Fruit fly (Drosophila melanogaster) whole organism, embryonic: ENCODE results near the gene CG31388.

ENCODE experiments used
- Atf-2 ChIP-seq: fragments of 200-800 bp; sonication (Bioruptor generic); optimal IDR thresholded peaks from 2 replicates; lab custom pipeline; 2016; ENCODE audit warnings: missing biosample characterization, missing genetic modification characterization
- CG10431 ChIP-seq: fragments of 200-800 bp; sonication (Bioruptor generic); optimal IDR thresholded peaks from 3 replicates; lab custom pipeline; 2018; ENCODE audit warnings: missing biosample characterization, mild to moderate bottlenecking, missing genetic modification characterization
- CG10654 ChIP-seq: fragments of 200-800 bp; sonication (Bioruptor generic); optimal IDR thresholded peaks from 2 replicates; lab custom pipeline; 2016; ENCODE audit warnings: missing biosample characterization, missing genetic modification characterization
- CG11560 ChIP-seq: fragments of 200-800 bp; sonication (Bioruptor generic); IDR thresholded peaks from 3 replicates; pipeline ENCODE4 v1.3.6; 2022; ENCODE audit warnings: missing biosample characterization, missing genetic modification characterization
- CG12071 ChIP-seq: fragments of 200-800 bp; sonication (Bioruptor generic); optimal IDR thresholded peaks from 3 replicates; lab custom pipeline; 2018; ENCODE audit warnings: missing biosample characterization, mild to moderate bottlenecking, missing genetic modification characterization
- CG12104 ChIP-seq: fragments of 200-800 bp; sonication (Bioruptor generic); optimal IDR thresholded peaks from 3 replicates; lab custom pipeline; 2016; ENCODE audit warnings: missing biosample characterization, missing genetic modification characterization
- CG12155 ChIP-seq: fragments of 200-800 bp; sonication (Bioruptor generic); optimal IDR thresholded peaks from 3 replicates; lab custom pipeline; 2016; ENCODE audit warnings: missing biosample characterization, missing genetic modification characterization
- CG12391 ChIP-seq: fragments of 200-800 bp; sonication (Bioruptor generic); optimal IDR thresholded peaks from 3 replicates; lab custom pipeline; 2018; ENCODE audit warnings: missing biosample characterization, mild to moderate bottlenecking, missing genetic modification characterization, moderate library complexity
- CG14014 ChIP-seq: fragments of 200-800 bp; sonication (Bioruptor generic); IDR thresholded peaks from 2 replicates; pipeline ENCODE4 v1.3.6; 2022; ENCODE audit warnings: missing biosample characterization, missing genetic modification characterization
- CG14667 ChIP-seq: fragments of 200-800 bp; sonication (Bioruptor generic); IDR thresholded peaks from 2 replicates; pipeline ENCODE4 v1.3.6; 2022; ENCODE audit warnings: missing biosample characterization, missing genetic modification characterization
- CG16813 ChIP-seq: fragments of 200-800 bp; sonication (Bioruptor generic); IDR thresholded peaks from 3 replicates; pipeline ENCODE4 v1.3.6; 2022; ENCODE audit warnings: missing biosample characterization, missing genetic modification characterization; ENCODE audit not compliant: partially characterized antibody
- CG16815 ChIP-seq: fragments of 200-800 bp; sonication (Bioruptor generic); optimal IDR thresholded peaks from 3 replicates; lab custom pipeline; 2017; ENCODE audit warnings: missing biosample characterization, mild to moderate bottlenecking, missing genetic modification characterization
- CG16863 ChIP-seq: fragments of 200-800 bp; sonication (Bioruptor generic); optimal IDR thresholded peaks from 3 replicates; lab custom pipeline; 2016; ENCODE audit warnings: missing biosample characterization, missing genetic modification characterization
- CG17186 ChIP-seq: fragments of 200-800 bp; sonication (Bioruptor generic); optimal IDR thresholded peaks from 3 replicates; lab custom pipeline; 2017; ENCODE audit warnings: missing biosample characterization, missing genetic modification reagents, missing genetic modification characterization
- CG17361 ChIP-seq: fragments of 200-800 bp; sonication (Bioruptor generic); IDR thresholded peaks from 3 replicates; pipeline ENCODE4 v1.3.6; 2022; ENCODE audit warnings: missing biosample characterization, missing genetic modification characterization
- CG17829 ChIP-seq: fragments of 200-800 bp; optimal IDR thresholded peaks from 2 replicates; lab custom pipeline; 2019; ENCODE audit warnings: missing biosample characterization, mild to moderate bottlenecking, missing genetic modification characterization, moderate library complexity
- CG1792 ChIP-seq: fragments of 200-800 bp; sonication (Bioruptor generic); optimal IDR thresholded peaks from 2 replicates; lab custom pipeline; 2016; ENCODE audit warnings: missing biosample characterization, missing genetic modification characterization
- CG3065 ChIP-seq: fragments of 200-800 bp; sonication (Bioruptor generic); optimal IDR thresholded peaks from 2 replicates; lab custom pipeline; 2016; ENCODE audit warnings: missing biosample characterization, missing genetic modification characterization
- CG31441 ChIP-seq: fragments of 200-800 bp; sonication (Bioruptor generic); IDR thresholded peaks from 2 replicates; pipeline ENCODE4 v1.3.6; 2022; ENCODE audit warnings: missing biosample characterization, missing genetic modification characterization
- CG3281 ChIP-seq: fragments of 200-800 bp; sonication (Bioruptor generic); optimal IDR thresholded peaks from 3 replicates; lab custom pipeline; 2017; ENCODE audit warnings: missing biosample characterization, mild to moderate bottlenecking, missing genetic modification characterization
- CG4820 ChIP-seq: fragments of 200-800 bp; sonication (Bioruptor generic); optimal IDR thresholded peaks from 3 replicates; lab custom pipeline; 2016; ENCODE audit warnings: missing biosample characterization, missing genetic modification characterization
- CG4854 ChIP-seq: fragments of 200-800 bp; sonication (Bioruptor generic); optimal IDR thresholded peaks from 2 replicates; lab custom pipeline; 2016; ENCODE audit warnings: missing biosample characterization, missing genetic modification characterization, inconsistent platforms
- CG7271 ChIP-seq: fragments of 200-800 bp; sonication (Bioruptor generic); optimal IDR thresholded peaks from 2 replicates; lab custom pipeline; 2018; ENCODE audit warnings: missing biosample characterization, mild to moderate bottlenecking, missing genetic modification characterization, moderate library complexity
- CG8290 ChIP-seq, 3 experiments: fragments of 200-800 bp; sonication (Bioruptor generic); optimal IDR thresholded peaks; 2 replicates each; lab custom pipeline; 2016 to 2019; ENCODE audit warnings: missing biosample characterization in 3 of 3, missing genetic modification characterization in 3 of 3, mild to moderate bottlenecking in 2 of 3, moderate library complexity in 1 of 3
- CG8924 ChIP-seq: fragments of 200-800 bp; optimal IDR thresholded peaks from 3 replicates; lab custom pipeline; 2019; ENCODE audit warnings: missing biosample characterization, mild to moderate bottlenecking, missing genetic modification characterization, moderate library complexity
- CG9215 ChIP-seq: fragments of 200-800 bp; sonication (Bioruptor generic); IDR thresholded peaks from 2 replicates; pipeline ENCODE4 v1.3.6; 2022; ENCODE audit warnings: missing biosample characterization, missing genetic modification characterization
- E2f1 ChIP-seq: fragments of 200-800 bp; sonication (Bioruptor generic); IDR thresholded peaks from 2 replicates; pipeline ENCODE4 v1.3.6; 2022; ENCODE audit warnings: missing biosample characterization, missing genetic modification characterization
- Mad ChIP-seq: fragments of 200-800 bp; sonication (Bioruptor generic); optimal IDR thresholded peaks from 2 replicates; lab custom pipeline; 2016; ENCODE audit warnings: missing biosample characterization, missing genetic modification characterization
- Myb ChIP-seq: fragments of 200-800 bp; sonication (Bioruptor generic); optimal IDR thresholded peaks from 2 replicates; lab custom pipeline; 2016; ENCODE audit warnings: missing biosample characterization, missing genetic modification characterization
- Nf-YA ChIP-seq: fragments of 200-800 bp; sonication (Bioruptor generic); IDR thresholded peaks from 2 replicates; pipeline ENCODE4 v1.3.6; 2022; ENCODE audit warnings: missing biosample characterization, missing genetic modification characterization
- Nf-YB ChIP-seq: fragments of 200-800 bp; sonication (Bioruptor generic); optimal IDR thresholded peaks from 3 replicates; lab custom pipeline; 2019; ENCODE audit warnings: missing biosample characterization, mild to moderate bottlenecking, missing genetic modification characterization, moderate library complexity
- Nf-YC ChIP-seq: fragments of 200-800 bp; optimal IDR thresholded peaks from 3 replicates; lab custom pipeline; 2019; ENCODE audit warnings: missing biosample characterization, mild to moderate bottlenecking, missing genetic modification characterization, moderate library complexity
- Poxn ChIP-seq: fragments of 200-800 bp; sonication (Bioruptor generic); IDR thresholded peaks from 2 replicates; pipeline ENCODE4 v1.3.6; 2022; ENCODE audit warnings: missing biosample characterization, missing genetic modification characterization
- Xbp1 ChIP-seq: fragments of 200-800 bp; sonication (Bioruptor generic); optimal IDR thresholded peaks from 3 replicates; lab custom pipeline; 2016; ENCODE audit warnings: missing biosample characterization, mild to moderate bottlenecking, missing genetic modification characterization
- ara ChIP-seq: fragments of 200-800 bp; sonication (Bioruptor generic); IDR thresholded peaks from 2 replicates; pipeline ENCODE4 v1.3.6; 2022; ENCODE audit warnings: missing biosample characterization, missing genetic modification characterization
- ash1 ChIP-seq: fragments of 200-800 bp; sonication (Bioruptor generic); optimal IDR thresholded peaks from 2 replicates; lab custom pipeline; 2018; ENCODE audit warnings: missing biosample characterization, mild to moderate bottlenecking, missing genetic modification characterization
- az2 ChIP-seq: fragments of 200-800 bp; sonication (Bioruptor generic); optimal IDR thresholded peaks from 3 replicates; lab custom pipeline; 2016; ENCODE audit warnings: missing biosample characterization, missing genetic modification characterization
- bbx ChIP-seq: fragments of 200-800 bp; sonication (Bioruptor generic); IDR thresholded peaks from 2 replicates; pipeline ENCODE4 v1.3.6; 2022; ENCODE audit warnings: missing biosample characterization, missing genetic modification characterization; ENCODE audit not compliant: partially characterized antibody
- ewg ChIP-seq: fragments of 200-800 bp; sonication (Bioruptor generic); optimal IDR thresholded peaks from 3 replicates; lab custom pipeline; 2017; ENCODE audit warnings: mild to moderate bottlenecking, missing biosample characterization, missing genetic modification reagents, missing genetic modification characterization
- insv ChIP-seq, 2 experiments: fragments of 200-800 bp; sonication (Bioruptor generic); optimal IDR thresholded peaks; 3 replicates each; lab custom pipeline; 2016 to 2018; ENCODE audit warnings: missing biosample characterization in 2 of 2, missing genetic modification characterization in 2 of 2
- lab ChIP-seq: fragments of 200-800 bp; sonication (Bioruptor generic); optimal IDR thresholded peaks from 3 replicates; lab custom pipeline; 2017; ENCODE audit warnings: missing biosample characterization, missing genetic modification characterization, mild to moderate bottlenecking, moderate library complexity, missing genetic modification reagents
- onecut ChIP-seq: fragments of 200-800 bp; sonication (Bioruptor generic); IDR thresholded peaks from 2 replicates; pipeline ENCODE4 v1.3.6; 2022; ENCODE audit warnings: missing biosample characterization, missing genetic modification characterization
- phol ChIP-seq: fragments of 200-800 bp; sonication (Bioruptor generic); optimal IDR thresholded peaks from 3 replicates; lab custom pipeline; 2018; ENCODE audit warnings: missing biosample characterization, mild to moderate bottlenecking, missing genetic modification characterization, moderate library complexity
- pros ChIP-seq: fragments of 200-800 bp; sonication (Bioruptor generic); optimal IDR thresholded peaks from 3 replicates; lab custom pipeline; 2019; ENCODE audit warnings: missing biosample characterization, mild to moderate bottlenecking, missing genetic modification characterization, moderate library complexity
- sens ChIP-seq: fragments of 200-800 bp; sonication (Bioruptor generic); peaks from one replicate; lab custom pipeline; 2016; ENCODE audit warnings: missing biosample characterization, missing genetic modification characterization
- seq ChIP-seq: fragments of 200-800 bp; sonication (Bioruptor generic); IDR thresholded peaks from 2 replicates; pipeline ENCODE4 v1.3.6; 2022; ENCODE audit warnings: missing biosample characterization, missing genetic modification characterization
- so ChIP-seq: fragments of 200-800 bp; sonication (Bioruptor generic); IDR thresholded peaks from 3 replicates; pipeline ENCODE4 v1.3.6; 2022; ENCODE audit warnings: missing biosample characterization, missing genetic modification characterization

The CG31388 gene

dm6 chr3R:11260966-11261530, 23.4 kb downstream of the CG31388 start (continued):
- peak; percentile 60 for TF ChIP-seq phol (tag; lab: Kevin White, UChicago)
- TF ChIP-seq az2, result no peak
- TF ChIP-seq so (GFP tag; lab: Robert Waterston, UW), result no peak
- no peak for TF ChIP-seq CG14014 (GFP tag; lab: Robert Waterston, UW)
- no peak for TF ChIP-seq CG12155 (GFP tag; lab: Kevin White, UChicago)
- no peak for TF ChIP-seq CG17361 (GFP tag; lab: Robert Waterston, UW)
- TF ChIP-seq Xbp1 (GFP tag; lab: Kevin White, UChicago), result no peak
- TF ChIP-seq Nf-YC (tag; lab: Kevin White, UChicago), result peak; percentile 90
- TF ChIP-seq CG17186 (GFP tag; lab: Kevin White, UChicago), result no peak
- TF ChIP-seq CG4854 (GFP tag; lab: Kevin White, UChicago), result no peak
- no peak for TF ChIP-seq Poxn (GFP tag; lab: Robert Waterston, UW)
- TF ChIP-seq CG10431 (GFP tag; lab: Kevin White, UChicago), result no peak
- TF ChIP-seq CG16815, result no peak
- TF ChIP-seq seq (GFP tag; lab: Robert Waterston, UW), result peak; percentile 85
- TF ChIP-seq CG17829 (tag; lab: Kevin White, UChicago), result no peak
- no peak for TF ChIP-seq ash1 (GFP tag; lab: Kevin White, UChicago)
- TF ChIP-seq E2f1 (GFP tag; lab: Robert Waterston, UW), result no peak
- TF ChIP-seq CG3281, result no peak
- TF ChIP-seq CG12071, result no peak
- TF ChIP-seq, all 482 proteins: peak for 8

DNA sequence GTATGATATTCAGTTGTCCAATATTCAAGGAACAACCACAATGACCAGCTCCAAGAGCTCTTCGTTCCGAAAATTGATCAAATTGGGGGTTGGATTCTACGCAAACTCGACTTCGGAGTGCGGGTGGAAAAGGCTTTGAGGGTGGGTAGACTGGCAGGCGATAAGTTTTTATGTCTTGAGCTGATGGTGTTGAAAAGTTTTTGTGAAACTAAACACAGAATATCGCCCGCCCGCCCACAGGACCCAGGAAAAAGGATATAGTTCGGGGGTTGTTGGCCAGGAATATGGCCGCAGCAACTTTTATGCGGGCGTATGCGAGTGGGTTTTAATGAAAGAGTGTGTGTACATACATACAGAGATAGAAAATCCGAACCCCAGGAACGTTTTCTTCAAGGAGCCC, 26.0 kb downstream of the CG31388 start:
- TF ChIP-seq pros (GFP tag; lab: Kevin White, UChicago) (peak; percentile 30), seq (GFP tag; lab: Robert Waterston, UW) (peak; percentile 71; the same call in 1 of the 2 replicates), CG16813 (GFP tag; lab: Robert Waterston, UW) (no peak), CG12391 (tag; lab: Kevin White, UChicago) (no peak), sens (GFP tag; lab: Kevin White, UChicago) (peak; percentile 38), Nf-YC (tag; lab: Kevin White, UChicago) (peak; percentile 66), CG11560 (no peak), ewg (GFP tag; lab: Kevin White, UChicago) (peak; percentile 35), E2f1 (GFP tag; lab: Robert Waterston, UW) (no peak), Nf-YB (GFP tag; lab: Kevin White, UChicago) (peak; percentile 65)

dm6 chr3R:11269013-11269412, 31.4 kb downstream of the CG31388 start:
- peak; percentile 77 for TF ChIP-seq ara (GFP tag; lab: Robert Waterston, UW)
- no peak; the same call in 1 of the 2 replicates for TF ChIP-seq CG31441 (GFP tag; lab: Robert Waterston, UW)
- peak; percentile 82 for TF ChIP-seq onecut (GFP tag; lab: Robert Waterston, UW)
- peak; percentile 79 for TF ChIP-seq lab (GFP tag; lab: Kevin White, UChicago)
- no peak for TF ChIP-seq CG1792
- TF ChIP-seq CG10654 (GFP tag; lab: Kevin White, UChicago), result peak; percentile 55
- peak; percentile 53 for TF ChIP-seq CG16863
- no peak for TF ChIP-seq CG9215 (GFP tag; lab: Robert Waterston, UW)
- TF ChIP-seq Atf-2 (GFP tag; lab: Kevin White, UChicago), result peak; percentile 47
- peak; percentile 72 for TF ChIP-seq CG4820 (GFP tag; lab: Kevin White, UChicago)
- TF ChIP-seq CG7271 (tag; lab: Kevin White, UChicago), result peak; percentile 88
- peak in 1 of 2 experiments; percentile 65 for TF ChIP-seq insv (GFP tag; optimal IDR thresholded peaks at IDR 0.05; lab: Kevin White, UChicago)
- TF ChIP-seq CG8924 (tag; lab: Kevin White, UChicago), result peak; percentile 21
- TF ChIP-seq CG12104 (GFP tag; lab: Kevin White, UChicago), result peak; percentile 48
- TF ChIP-seq bbx, result no peak
- TF ChIP-seq Mad (GFP tag; lab: Kevin White, UChicago), result peak; percentile 53
- peak; percentile 13 for TF ChIP-seq Myb (GFP tag; lab: Kevin White, UChicago)
- no peak; the same call in 1 of the 2 replicates for TF ChIP-seq CG14667 (GFP tag; lab: Robert Waterston, UW)
- peak; percentile 62 for TF ChIP-seq CG8290 (GFP tag; optimal IDR thresholded peaks at IDR 0.05; lab: Kevin White, UChicago)
- TF ChIP-seq CG8290 (tag; optimal IDR thresholded peaks at IDR 0.05; lab: Kevin White, UChicago), result peak in 1 of 2 experiments; percentile 29
- TF ChIP-seq Nf-YA, result no peak
- peak; percentile 44 for TF ChIP-seq CG3065 (GFP tag; lab: Kevin White, UChicago)
